Worm (Caenorhabditis elegans) whole organism, young adult: ENCODE measurements around the gene C01G6.3.

Experiments used
- B0336.3 ChIP-seq: fragments of 200-800 bp; sonication (Bioruptor generic); IDR thresholded peaks from 2 replicates; pipeline ENCODE4 v1.3.6; 2022; ENCODE audit warnings: missing genetic modification characterization, missing compliant biosample characterization
- D2030.7 ChIP-seq: fragments of 200-800 bp; sonication (Bioruptor generic); IDR thresholded peaks from 2 replicates; pipeline ENCODE4 v1.3.6; 2022; ENCODE audit warnings: missing genetic modification reagents, missing genetic modification characterization, missing compliant biosample characterization
- F10E7.11 ChIP-seq: sonication (generic microtip); optimal IDR thresholded peaks from 2 replicates; lab custom pipeline; 2017; ENCODE audit warnings: mild to moderate bottlenecking, missing genetic modification characterization, moderate library complexity, missing compliant biosample characterization
- F22D6.2 ChIP-seq: sonication (generic microtip); optimal IDR thresholded peaks from 2 replicates; lab custom pipeline; 2016; ENCODE audit warnings: mild to moderate bottlenecking, missing genetic modification characterization, missing compliant biosample characterization
- F39B2.1 ChIP-seq: fragments of 200-800 bp; sonication (Bioruptor generic); IDR thresholded peaks from 2 replicates; pipeline ENCODE4 v1.3.6; 2022; ENCODE audit warnings: missing genetic modification reagents, missing genetic modification characterization, missing compliant biosample characterization
- F57A8.1 ChIP-seq: fragments of 200-800 bp; sonication (Bioruptor generic); optimal IDR thresholded peaks from 2 replicates; lab custom pipeline; 2018; ENCODE audit warnings: mild to moderate bottlenecking, missing genetic modification characterization, moderate library complexity, missing compliant biosample characterization
- T07F8.4 ChIP-seq: sonication (generic microtip); optimal IDR thresholded peaks from 2 replicates; lab custom pipeline; 2016; ENCODE audit warnings: mild to moderate bottlenecking, missing genetic modification characterization, moderate library complexity, missing compliant biosample characterization
- Y53G8AR.9 ChIP-seq: fragments of 200-800 bp; sonication (Bioruptor generic); conservative IDR thresholded peaks from 2 replicates; pipeline ENCODE4 v1.3.6; 2022; ENCODE audit warnings: missing genetic modification reagents, missing genetic modification characterization, missing compliant biosample characterization
- Y67H2A.10 ChIP-seq: fragments of 200-800 bp; sonication (Bioruptor generic); conservative IDR thresholded peaks from 2 replicates; pipeline ENCODE4 v1.3.6; 2022; ENCODE audit warnings: missing genetic modification reagents, missing genetic modification characterization, missing compliant biosample characterization
- ama-1 ChIP-seq, 3 experiments: fragments of 150-350 bp in 1 of 3; sonication (generic microtip) in 2 of 3; optimal IDR thresholded peaks; 2 replicates each; lab custom pipeline; 2014 to 2018; ENCODE audit warnings: missing biosample characterization in 2 of 3, missing genetic modification characterization in 2 of 3, missing genetic modification reagents in 2 of 3
- cebp-1 ChIP-seq, 2 experiments: fragments of 200-800 bp in 1 of 2; sonication (Bioruptor generic) in 1 of 2; sonication (generic microtip) in 1 of 2; IDR thresholded peaks in 1 of 2; optimal IDR thresholded peaks in 1 of 2; 2 replicates each; pipeline versions ENCODE4 v1.3.6 to Lab custom; 2017 to 2022; ENCODE audit warnings: missing compliant biosample characterization in 2 of 2, missing genetic modification characterization in 2 of 2, mild to moderate bottlenecking in 1 of 2, missing genetic modification reagents in 1 of 2, moderate library complexity in 1 of 2
- ceh-40 ChIP-seq: fragments of 200-800 bp; sonication (Bioruptor generic); IDR thresholded peaks from 2 replicates; pipeline ENCODE4 v1.3.6; 2022; ENCODE audit warnings: missing genetic modification characterization, missing compliant biosample characterization
- chd-7 ChIP-seq: sonication (generic microtip); optimal IDR thresholded peaks from 2 replicates; lab custom pipeline; 2016; ENCODE audit warnings: mild to moderate bottlenecking, missing genetic modification characterization, moderate library complexity, missing compliant biosample characterization
- dpff-1 ChIP-seq: sonication (generic microtip); optimal IDR thresholded peaks from 2 replicates; lab custom pipeline; 2017; ENCODE audit warnings: mild to moderate bottlenecking, missing genetic modification characterization, missing compliant biosample characterization
- egl-18 ChIP-seq: fragments of 200-800 bp; sonication (Bioruptor generic); IDR thresholded peaks from 2 replicates; pipeline ENCODE4 v1.3.6; 2022; ENCODE audit warnings: missing genetic modification reagents, missing genetic modification characterization, missing compliant biosample characterization
- gei-17 ChIP-seq: fragments of 200-800 bp; sonication (Bioruptor generic); optimal IDR thresholded peaks from 2 replicates; lab custom pipeline; 2018; ENCODE audit warnings: mild to moderate bottlenecking, missing genetic modification characterization, missing compliant biosample characterization
- lag-1 ChIP-seq: fragments of 200-800 bp; sonication (Bioruptor generic); IDR thresholded peaks from 2 replicates; pipeline ENCODE4 v1.3.6; 2022; ENCODE audit warnings: missing genetic modification reagents, missing genetic modification characterization, missing compliant biosample characterization
- lin-40 ChIP-seq: sonication (generic microtip); optimal IDR thresholded peaks from 2 replicates; lab custom pipeline; 2016; ENCODE audit warnings: missing genetic modification characterization, mild to moderate bottlenecking, missing compliant biosample characterization, missing genotype, missing genetic modification reagents
- lin-54 ChIP-seq: fragments of 200-800 bp; sonication (Bioruptor generic); optimal IDR thresholded peaks from 2 replicates; lab custom pipeline; 2018; ENCODE audit warnings: mild to moderate bottlenecking, missing genetic modification characterization, missing compliant biosample characterization
- lsl-1 ChIP-seq: fragments of 200-800 bp; sonication (Bioruptor generic); optimal IDR thresholded peaks from 2 replicates; lab custom pipeline; 2018; ENCODE audit warnings: mild to moderate bottlenecking, missing genetic modification characterization, moderate library complexity, missing compliant biosample characterization
- lsy-27 ChIP-seq: sonication (generic microtip); optimal IDR thresholded peaks from 2 replicates; lab custom pipeline; 2017; ENCODE audit warnings: missing genetic modification characterization, mild to moderate bottlenecking, missing compliant biosample characterization, antibody characterized with exemption, missing genotype, borderline replicate concordance; ENCODE audit not compliant: insufficient read depth
- mes-4 ChIP-seq: sonication (generic microtip); optimal IDR thresholded peaks from 2 replicates; lab custom pipeline; 2016; ENCODE audit warnings: missing genotype, missing genetic modification characterization, missing compliant biosample characterization
- nhr-179 ChIP-seq: sonication (generic microtip); optimal IDR thresholded peaks from 2 replicates; lab custom pipeline; 2016; ENCODE audit warnings: mild to moderate bottlenecking, missing genetic modification characterization, missing compliant biosample characterization
- nhr-27 ChIP-seq: fragments of 200-800 bp; sonication (Bioruptor generic); optimal IDR thresholded peaks from 2 replicates; lab custom pipeline; 2018; ENCODE audit warnings: mild to moderate bottlenecking, missing genetic modification characterization, moderate library complexity, missing compliant biosample characterization
- nhr-80 ChIP-seq: sonication (generic microtip); optimal IDR thresholded peaks from 2 replicates; lab custom pipeline; 2016; ENCODE audit warnings: missing genetic modification characterization, missing compliant biosample characterization
- pha-4 ChIP-seq: fragments of 150-350 bp; sonication (generic microtip); optimal IDR thresholded peaks from 2 replicates; lab custom pipeline; 2014; ENCODE audit warnings: missing biosample characterization, missing genetic modification reagents, missing genetic modification characterization
- rec-8 ChIP-seq, 2 experiments: sonication (generic microtip); optimal IDR thresholded peaks; 2 replicates each; lab custom pipeline; 2016; ENCODE audit warnings: mild to moderate bottlenecking in 2 of 2, missing genetic modification characterization in 2 of 2, missing genetic modification reagents in 2 of 2, missing genotype in 2 of 2, missing biosample characterization in 1 of 2, missing compliant biosample characterization in 1 of 2, moderate library complexity in 1 of 2
- sdz-38 ChIP-seq: sonication (generic microtip); optimal IDR thresholded peaks from 2 replicates; lab custom pipeline; 2016; ENCODE audit warnings: missing genotype, missing genetic modification characterization, missing compliant biosample characterization
- sea-2 ChIP-seq: fragments of 200-800 bp; sonication (Bioruptor generic); IDR thresholded peaks from 2 replicates; pipeline ENCODE4 v1.3.6; 2022; ENCODE audit warnings: missing genetic modification characterization, missing compliant biosample characterization
- snpc-1.3 ChIP-seq: sonication (generic microtip); optimal IDR thresholded peaks from 2 replicates; lab custom pipeline; 2017; ENCODE audit warnings: missing genetic modification characterization, mild to moderate bottlenecking, missing compliant biosample characterization, antibody characterized with exemption, moderate library complexity, missing genotype, missing genetic modification reagents; ENCODE audit not compliant: insufficient read depth
- snpc-3.4 ChIP-seq: sonication (generic microtip); optimal IDR thresholded peaks from 2 replicates; lab custom pipeline; 2017; ENCODE audit warnings: missing genetic modification characterization, mild to moderate bottlenecking, missing compliant biosample characterization, antibody characterized with exemption, moderate library complexity, missing genotype, missing genetic modification reagents
- ztf-22 ChIP-seq: fragments of 200-800 bp; sonication (Bioruptor generic); optimal IDR thresholded peaks from 2 replicates; lab custom pipeline; 2018; ENCODE audit warnings: mild to moderate bottlenecking, missing genetic modification characterization, moderate library complexity, missing compliant biosample characterization
- ztf-25 ChIP-seq: fragments of 200-800 bp; sonication (Bioruptor generic); IDR thresholded peaks from 2 replicates; pipeline ENCODE4 v1.3.6; 2022; ENCODE audit warnings: missing genetic modification reagents, missing genetic modification characterization, missing compliant biosample characterization
- ztf-3 ChIP-seq: fragments of 200-800 bp; sonication (Bioruptor generic); optimal IDR thresholded peaks from 2 replicates; lab custom pipeline; 2018; ENCODE audit warnings: mild to moderate bottlenecking, missing genetic modification characterization, missing compliant biosample characterization

Gene C01G6.3

DNA sequence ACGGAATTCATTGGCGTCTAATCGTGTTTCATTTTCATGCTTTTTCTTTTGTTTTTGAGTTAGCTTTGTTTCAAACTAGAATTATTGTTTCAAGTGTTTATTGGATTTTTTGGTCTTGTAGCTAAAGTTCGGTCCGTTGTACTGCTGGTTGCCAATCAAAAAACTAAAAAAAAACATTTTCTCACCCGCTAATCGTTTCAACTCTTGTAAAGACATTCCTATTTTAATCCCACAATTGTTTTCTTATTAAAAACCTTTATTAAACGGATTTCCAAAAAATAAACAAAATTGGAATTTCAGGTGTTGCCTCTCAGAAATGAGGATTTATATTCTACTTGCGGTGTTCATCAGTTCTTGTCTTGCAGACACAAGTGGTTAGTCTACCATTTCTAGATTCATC is 36.8 kb upstream of the C01G6.3 start, which contains the start of gene T26C5.2:
Gene T26C5.2, plus strand, starts transcription at position 301 of the 400 bp plus-strand sequence.
- TF ChIP-seq egl-18 (GFP tag; lab: Robert Waterston, UW) (no peak), Y53G8AR.9 (GFP tag; lab: Robert Waterston, UW) (no peak), sdz-38 (tag; lab: Kevin White, UChicago) (no peak), F39B2.1 (no peak), chd-7 (no peak), ztf-3 (GFP tag; lab: Kevin White, UChicago) (no peak), gei-17 (GFP tag; lab: Kevin White, UChicago) (no peak)
- TF ChIP-seq, all 124 proteins: peak for 0

DNA sequence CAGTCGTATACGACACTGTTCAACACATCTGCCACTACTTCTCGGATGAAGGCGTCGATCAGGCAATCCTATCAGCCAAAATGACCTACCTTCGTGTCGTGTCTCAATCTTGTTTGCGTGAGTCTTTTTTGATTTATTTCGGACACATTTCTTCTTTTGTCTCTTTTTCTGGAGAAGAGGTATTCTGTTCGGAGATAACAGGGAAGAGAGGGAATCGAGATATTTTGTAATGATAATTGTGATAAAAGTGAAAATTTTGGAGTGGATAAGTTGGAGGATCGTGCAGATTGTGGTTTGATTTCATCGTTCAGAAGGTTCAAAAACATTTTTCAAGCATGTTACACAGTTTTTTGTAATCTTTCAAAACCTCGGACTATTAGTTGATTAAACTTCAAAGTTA is 35.9 kb upstream of the C01G6.3 start:
- TF ChIP-seq F22D6.2 (tag; lab: Kevin White, UChicago) (no peak), lin-40 (tag; lab: Kevin White, UChicago) (no peak), Y67H2A.10 (GFP tag; lab: Robert Waterston, UW) (no peak), B0336.3 (GFP tag; lab: Robert Waterston, UW) (no peak), cebp-1 (GFP tag; IDR thresholded peaks at IDR 0.05; lab: Robert Waterston, UW) (no peak), cebp-1 (tag; optimal IDR thresholded peaks at IDR 0.05; lab: Kevin White, UChicago) (no peak), lin-54 (GFP tag; lab: Kevin White, UChicago) (no peak), F57A8.1 (GFP tag; lab: Kevin White, UChicago) (no peak), nhr-179 (tag; lab: Kevin White, UChicago) (no peak), ztf-25 (GFP tag; lab: Robert Waterston, UW) (no peak), dpff-1 (tag; lab: Kevin White, UChicago) (no peak), ztf-22 (no peak), snpc-1.3 (no peak)
- TF ChIP-seq, all 124 proteins: peak for 0

DNA sequence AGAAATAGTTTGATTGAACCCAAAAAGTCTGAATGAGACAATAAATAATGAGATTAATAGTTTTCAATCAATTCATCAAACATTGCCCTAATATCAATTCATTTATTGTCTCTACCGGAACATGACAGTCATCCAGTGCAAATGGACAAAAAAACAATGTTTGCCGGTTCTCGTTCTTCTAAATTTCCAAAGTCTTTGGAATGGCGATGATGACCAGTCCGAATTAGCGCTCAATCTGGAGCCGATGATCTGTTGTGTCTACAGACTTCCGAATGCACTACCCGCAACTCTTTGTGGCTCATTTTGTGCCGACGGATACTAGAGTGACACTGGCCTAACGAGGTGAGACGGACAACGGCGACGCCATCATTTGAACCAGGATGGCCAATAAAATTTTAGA is 33.4 kb upstream of the C01G6.3 start, which contains the start of gene T26C5.3:
Gene T26C5.3, plus strand, starts transcription at position 301 of the 400 bp plus-strand sequence.
- TF ChIP-seq pha-4 (tag; lab: Kevin White, UChicago) (no peak), nhr-80 (tag; lab: Kevin White, UChicago) (no peak), ceh-40 (GFP tag; lab: Robert Waterston, UW) (no peak), lag-1 (no peak), lsy-27 (tag; lab: Kevin White, UChicago) (no peak), D2030.7 (GFP tag; lab: Robert Waterston, UW) (no peak), lsl-1 (no peak), mes-4 (tag; lab: Kevin White, UChicago) (no peak), sea-2 (no peak), rec-8 (tag; optimal IDR thresholded peaks at IDR 0.05; lab: Kevin White, UChicago) (no peak), ama-1 (optimal IDR thresholded peaks at IDR 0.05; lab: Kevin White, UChicago) (no peak), ama-1 (GFP tag; optimal IDR thresholded peaks at IDR 0.05; lab: Kevin White, UChicago) (no peak), snpc-3.4 (tag; lab: Kevin White, UChicago) (no peak), F10E7.11 (no peak), T07F8.4 (tag; lab: Kevin White, UChicago) (no peak), nhr-27 (tag; lab: Kevin White, UChicago) (no peak), F39B2.1 (no peak), ztf-25 (GFP tag; lab: Robert Waterston, UW) (no peak)
